Fruit fly (Drosophila melanogaster): ENCODE measurements around the gene Traf6.

- TF ChIP-seq insv (optimal IDR thresholded peaks at IDR 0.05) (no peak), Sin3A (optimal IDR thresholded peaks at IDR 0.05) (no peak), h (optimal IDR thresholded peaks at IDR 0.05) (no peak), Myc (optimal IDR thresholded peaks at IDR 0.05) (no peak)
Measured at dm6 chrX:8179858-8180257, 22.7 kb upstream of the Traf6 start.
